Fruit fly (Drosophila melanogaster): ENCODE measurements around the gene CG5254.

Gene CG5254

dm6 chrX:750047-750446 is at the start of gene CG5254:
Gene CG5254 (plus strand): TSS chrX:750347.
- no peak for TF ChIP-seq D1 (tag; optimal IDR thresholded peaks at IDR 0.05)
- no peak for TF ChIP-seq CG8159 (tag; optimal IDR thresholded peaks at IDR 0.05)
- TF ChIP-seq Snoo (tag; optimal IDR thresholded peaks at IDR 0.05) = no peak
- no peak for TF ChIP-seq CG17806 (tag; optimal IDR thresholded peaks at IDR 0.05)
- TF ChIP-seq CG14655 (GFP tag; optimal IDR thresholded peaks at IDR 0.05) = no peak
- no peak for TF ChIP-seq fd96Ca (GFP tag; IDR thresholded peaks at IDR 0.05)
- no peak for TF ChIP-seq CG12605 (GFP tag; IDR thresholded peaks at IDR 0.05)
- no peak for TF ChIP-seq CG10348 (GFP tag; IDR thresholded peaks at IDR 0.05)
- no peak for TF ChIP-seq CG34367 (tag; optimal IDR thresholded peaks at IDR 0.05)
- TF ChIP-seq CG32121 (GFP tag; IDR thresholded peaks at IDR 0.05) = no peak
- TF ChIP-seq CG13204 (GFP tag; optimal IDR thresholded peaks at IDR 0.05) = no peak
- TF ChIP-seq EcR (GFP tag; optimal IDR thresholded peaks at IDR 0.05) = no peak
- no peak for TF ChIP-seq CG8301 (tag; optimal IDR thresholded peaks at IDR 0.05)

dm6 chrX:702484-702883 is 47.7 kb upstream of the CG5254 start:
- TF ChIP-seq CG15710 (tag; optimal IDR thresholded peaks at IDR 0.05) (no peak), CG4496 (GFP tag; IDR thresholded peaks at IDR 0.05) (no peak)

dm6 chrX:709495-709894 is 40.7 kb upstream of the CG5254 start:
- TF ChIP-seq Snoo (tag; optimal IDR thresholded peaks at IDR 0.05) = no peak
- no peak for TF ChIP-seq CG10348 (GFP tag; IDR thresholded peaks at IDR 0.05)
- TF ChIP-seq CG34367 (tag; optimal IDR thresholded peaks at IDR 0.05) = no peak
- no peak for TF ChIP-seq CG17806 (tag; optimal IDR thresholded peaks at IDR 0.05)
- no peak for TF ChIP-seq CG8159 (tag; optimal IDR thresholded peaks at IDR 0.05)
- TF ChIP-seq CG13204 (GFP tag; optimal IDR thresholded peaks at IDR 0.05) = no peak
- no peak for TF ChIP-seq CG15710 (tag; optimal IDR thresholded peaks at IDR 0.05)
- no peak for TF ChIP-seq EcR (GFP tag; optimal IDR thresholded peaks at IDR 0.05)
- no peak for TF ChIP-seq CG9948 (tag; optimal IDR thresholded peaks at IDR 0.05)
- no peak for TF ChIP-seq gl (tag; optimal IDR thresholded peaks at IDR 0.05)
- TF ChIP-seq CG8301 (tag; optimal IDR thresholded peaks at IDR 0.05) = no peak
- no peak for TF ChIP-seq Pif1B (GFP tag; optimal IDR thresholded peaks at IDR 0.05)
- TF ChIP-seq fd96Ca (GFP tag; IDR thresholded peaks at IDR 0.05) = no peak
- no peak for TF ChIP-seq CG32121 (GFP tag; IDR thresholded peaks at IDR 0.05)
- TF ChIP-seq CG4496 (GFP tag; IDR thresholded peaks at IDR 0.05) = no peak
- TF ChIP-seq Pif1A (GFP tag; optimal IDR thresholded peaks at IDR 0.05) = no peak
- no peak for TF ChIP-seq D1 (tag; optimal IDR thresholded peaks at IDR 0.05)
- TF ChIP-seq rn (GFP tag; IDR thresholded peaks at IDR 0.05) = no peak

- TF ChIP-seq Ets98B (GFP tag; IDR thresholded peaks at IDR 0.05) = no peak
- no peak for TF ChIP-seq CG12605 (GFP tag; IDR thresholded peaks at IDR 0.05)
Measured at dm6 chrX:710914-711313, 39.2 kb upstream of the CG5254 start.

dm6 chrX:711852-712251 is 38.3 kb upstream of the CG5254 start:
- TF ChIP-seq fd96Ca (GFP tag; IDR thresholded peaks at IDR 0.05) (peak; percentile 93), CG13204 (GFP tag; optimal IDR thresholded peaks at IDR 0.05) (peak; percentile 52), Pif1A (GFP tag; optimal IDR thresholded peaks at IDR 0.05) (peak; percentile 89), CG34367 (tag; optimal IDR thresholded peaks at IDR 0.05) (peak; percentile 91), Ets98B (GFP tag; IDR thresholded peaks at IDR 0.05) (peak; percentile 85), CG17806 (tag; optimal IDR thresholded peaks at IDR 0.05) (peak; percentile 88), CG12605 (GFP tag; IDR thresholded peaks at IDR 0.05) (peak; percentile 76), CG4496 (GFP tag; IDR thresholded peaks at IDR 0.05) (peak; percentile 88), CG10348 (GFP tag; IDR thresholded peaks at IDR 0.05) (no peak), CG14655 (GFP tag; optimal IDR thresholded peaks at IDR 0.05) (peak; percentile 91), CG32121 (GFP tag; IDR thresholded peaks at IDR 0.05) (peak; percentile 72), D1 (tag; optimal IDR thresholded peaks at IDR 0.05) (peak; percentile 68), Pif1B (GFP tag; optimal IDR thresholded peaks at IDR 0.05) (peak; percentile 92), Snoo (tag; optimal IDR thresholded peaks at IDR 0.05) (peak; percentile 82), CG15710 (tag; optimal IDR thresholded peaks at IDR 0.05) (peak; percentile 88), rn (GFP tag; IDR thresholded peaks at IDR 0.05) (peak; percentile 44; the same call in 1 of the 2 replicates), gl (tag; optimal IDR thresholded peaks at IDR 0.05) (peak; percentile 80), CG8301 (tag; optimal IDR thresholded peaks at IDR 0.05) (peak; percentile 88), EcR (GFP tag; optimal IDR thresholded peaks at IDR 0.05) (peak; percentile 31), CG9948 (tag; optimal IDR thresholded peaks at IDR 0.05) (peak; percentile 85), CG8159 (tag; optimal IDR thresholded peaks at IDR 0.05) (peak; percentile 91)

dm6 chrX:713249-713898 is 36.8 kb upstream of the CG5254 start:
- TF ChIP-seq Snoo (tag; optimal IDR thresholded peaks at IDR 0.05) (no peak), CG14655 (GFP tag; optimal IDR thresholded peaks at IDR 0.05) (peak; percentile 37), D1 (tag; optimal IDR thresholded peaks at IDR 0.05) (no peak), CG8301 (tag; optimal IDR thresholded peaks at IDR 0.05) (peak; percentile 10), CG8159 (tag; optimal IDR thresholded peaks at IDR 0.05) (peak; percentile 8), CG13204 (GFP tag; optimal IDR thresholded peaks at IDR 0.05) (no peak), rn (GFP tag; IDR thresholded peaks at IDR 0.05) (no peak), Ets98B (GFP tag; IDR thresholded peaks at IDR 0.05) (0 out of 2 replicates have a peak, but pooled peaks have one; percentile 25), fd96Ca (GFP tag; IDR thresholded peaks at IDR 0.05) (peak; percentile 31; the same call in 1 of the 3 replicates), CG34367 (tag; optimal IDR thresholded peaks at IDR 0.05) (no peak), Pif1B (GFP tag; optimal IDR thresholded peaks at IDR 0.05) (no peak)
